Worm (Caenorhabditis elegans) whole organism, midembryonic: ENCODE measurements around the gene set-8.

Experiments
- T22C8.4 ChIP-seq: fragments of 200-800 bp; sonication (Bioruptor generic); IDR thresholded peaks from 2 replicates; pipeline ENCODE4 v1.3.6; 2022; ENCODE audit warnings: missing genetic modification characterization, missing compliant biosample characterization
- cog-1 ChIP-seq: sonication (generic microtip); optimal IDR thresholded peaks from 2 replicates; lab custom pipeline; 2016; ENCODE audit warnings: missing genetic modification characterization, missing compliant biosample characterization
- flt-1 ChIP-seq: fragments of 200-800 bp; sonication (Bioruptor generic); IDR thresholded peaks from 2 replicates; pipeline ENCODE4 v1.3.6; 2022; ENCODE audit warnings: missing genetic modification characterization, missing compliant biosample characterization
- klf-2 ChIP-seq: fragments of 200-800 bp; sonication (Bioruptor generic); conservative IDR thresholded peaks from 2 replicates; pipeline ENCODE4 v1.3.6; 2022; ENCODE audit warnings: missing genetic modification reagents, missing genetic modification characterization, missing compliant biosample characterization
- med-1 ChIP-seq: sonication (generic microtip); optimal IDR thresholded peaks from 2 replicates; lab custom pipeline; 2017; ENCODE audit warnings: missing genetic modification characterization, mild to moderate bottlenecking, missing compliant biosample characterization, antibody characterized with exemption, missing genetic modification reagents; ENCODE audit not compliant: insufficient read depth
- ref-1 ChIP-seq: fragments of 200-800 bp; sonication (Bioruptor generic); conservative IDR thresholded peaks from 2 replicates; pipeline ENCODE4 v1.3.6; 2022; ENCODE audit warnings: missing genetic modification reagents, missing genetic modification characterization, missing compliant biosample characterization
- tab-1 ChIP-seq: fragments of 200-800 bp; sonication (Bioruptor generic); IDR thresholded peaks from 2 replicates; pipeline ENCODE4 v1.3.6; 2022; ENCODE audit warnings: missing genetic modification characterization, missing compliant biosample characterization
- ztf-23 ChIP-seq: fragments of 200-800 bp; sonication (Bioruptor generic); IDR thresholded peaks from 2 replicates; pipeline ENCODE4 v1.3.6; 2022; ENCODE audit warnings: missing genetic modification reagents, missing genetic modification characterization, missing compliant biosample characterization
- ztf-29 ChIP-seq: fragments of 200-800 bp; sonication (Bioruptor generic); IDR thresholded peaks from 2 replicates; pipeline ENCODE4 v1.3.6; 2022; ENCODE audit warnings: missing genetic modification reagents, missing genetic modification characterization, missing compliant biosample characterization

set-8 gene

ce11 chrX:13469907-13470647 lies 23.6 kb downstream of the set-8 start:
- no peak for TF ChIP-seq flt-1 (GFP tag; lab: Robert Waterston, UW)
- no peak for TF ChIP-seq tab-1 (GFP tag; lab: Robert Waterston, UW)
- TF ChIP-seq klf-2: no peak
- TF ChIP-seq ztf-29 (GFP tag; lab: Robert Waterston, UW): no peak
- no peak for TF ChIP-seq cog-1 (tag; lab: Kevin White, UChicago)
- no peak for TF ChIP-seq ref-1 (GFP tag; lab: Robert Waterston, UW)

- no peak for TF ChIP-seq flt-1 (GFP tag; lab: Robert Waterston, UW)
- no peak for TF ChIP-seq ztf-29 (GFP tag; lab: Robert Waterston, UW)
- no peak for TF ChIP-seq T22C8.4
- TF ChIP-seq med-1 (GFP tag; lab: Kevin White, UChicago): no peak
These were observed 25.3 kb downstream of the set-8 start, which contains the start of gene tre-4 for ce11 chrX:13471855-13472254. Gene tre-4 (plus strand): TSS chrX:13472155.

ce11 chrX:13477356-13477755 lies 30.8 kb downstream of the set-8 start, which contains the start of gene efn-3:
Gene efn-3 (minus strand): TSS chrX:13477456.
- no peak for TF ChIP-seq cog-1 (tag; lab: Kevin White, UChicago)
- TF ChIP-seq ztf-23 (GFP tag; lab: Robert Waterston, UW): no peak
- no peak for TF ChIP-seq flt-1 (GFP tag; lab: Robert Waterston, UW)
- TF ChIP-seq klf-2: no peak
- TF ChIP-seq ref-1 (GFP tag; lab: Robert Waterston, UW): no peak
- TF ChIP-seq ztf-29 (GFP tag; lab: Robert Waterston, UW): no peak
- TF ChIP-seq T22C8.4: no peak
- no peak for TF ChIP-seq med-1 (GFP tag; lab: Kevin White, UChicago)
- no peak for TF ChIP-seq tab-1 (GFP tag; lab: Robert Waterston, UW)

ce11 chrX:13481704-13482103 lies 35.2 kb downstream of the set-8 start, which contains the start of gene srd-50:
Gene srd-50 (minus strand): TSS chrX:13481804.
- TF ChIP-seq T22C8.4 (no peak), med-1 (GFP tag; lab: Kevin White, UChicago) (no peak), cog-1 (tag; lab: Kevin White, UChicago) (no peak), tab-1 (GFP tag; lab: Robert Waterston, UW) (no peak), ztf-29 (GFP tag; lab: Robert Waterston, UW) (no peak), klf-2 (no peak), flt-1 (GFP tag; lab: Robert Waterston, UW) (no peak), ztf-23 (GFP tag; lab: Robert Waterston, UW) (no peak), ref-1 (GFP tag; lab: Robert Waterston, UW) (no peak)

- no peak for TF ChIP-seq ztf-23 (GFP tag; lab: Robert Waterston, UW)
- no peak for TF ChIP-seq med-1 (GFP tag; lab: Kevin White, UChicago)
- no peak for TF ChIP-seq ref-1 (GFP tag; lab: Robert Waterston, UW)
- no peak for TF ChIP-seq tab-1 (GFP tag; lab: Robert Waterston, UW)
- no peak for TF ChIP-seq klf-2
- no peak for TF ChIP-seq flt-1 (GFP tag; lab: Robert Waterston, UW)
- TF ChIP-seq ztf-29 (GFP tag; lab: Robert Waterston, UW): no peak
- TF ChIP-seq T22C8.4: no peak
- TF ChIP-seq cog-1 (tag; lab: Kevin White, UChicago): no peak
These were observed 38.3 kb downstream of the set-8 start, which contains the start of gene srd-51 for ce11 chrX:13484813-13485212. Gene srd-51 (minus strand): TSS chrX:13484913.

ce11 chrX:13493762-13494161 lies 47.2 kb downstream of the set-8 start:
- TF ChIP-seq med-1 (GFP tag; lab: Kevin White, UChicago): no peak
- TF ChIP-seq tab-1 (GFP tag; lab: Robert Waterston, UW): no peak
- TF ChIP-seq flt-1 (GFP tag; lab: Robert Waterston, UW): no peak
- TF ChIP-seq klf-2: no peak
- TF ChIP-seq ztf-23 (GFP tag; lab: Robert Waterston, UW): no peak
- no peak for TF ChIP-seq cog-1 (tag; lab: Kevin White, UChicago)
- TF ChIP-seq ref-1 (GFP tag; lab: Robert Waterston, UW): no peak
- no peak for TF ChIP-seq ztf-29 (GFP tag; lab: Robert Waterston, UW)
- no peak for TF ChIP-seq T22C8.4
